Fruit fly (Drosophila melanogaster): ENCODE results near the gene Arl8.

Arl8 gene

dm6 chr3R:8132398-8132797, 6.0 kb downstream of the Arl8 start (continued):
- no peak for TF ChIP-seq OdsH (GFP tag; optimal IDR thresholded peaks at IDR 0.05)
- no peak for TF ChIP-seq Sox15 (GFP tag; optimal IDR thresholded peaks at IDR 0.05)

- TF ChIP-seq fd59A (GFP tag; optimal IDR thresholded peaks at IDR 0.05): no peak
- TF ChIP-seq CG16779 (tag; optimal IDR thresholded peaks at IDR 0.05): no peak
- peak; percentile 25 for TF ChIP-seq CG1621 (tag; optimal IDR thresholded peaks at IDR 0.05)
- no peak for TF ChIP-seq Sox14 (GFP tag; optimal IDR thresholded peaks at IDR 0.05)
Measured at dm6 chr3R:8134544-8134943, 8.1 kb downstream of the Arl8 start.

DNA sequence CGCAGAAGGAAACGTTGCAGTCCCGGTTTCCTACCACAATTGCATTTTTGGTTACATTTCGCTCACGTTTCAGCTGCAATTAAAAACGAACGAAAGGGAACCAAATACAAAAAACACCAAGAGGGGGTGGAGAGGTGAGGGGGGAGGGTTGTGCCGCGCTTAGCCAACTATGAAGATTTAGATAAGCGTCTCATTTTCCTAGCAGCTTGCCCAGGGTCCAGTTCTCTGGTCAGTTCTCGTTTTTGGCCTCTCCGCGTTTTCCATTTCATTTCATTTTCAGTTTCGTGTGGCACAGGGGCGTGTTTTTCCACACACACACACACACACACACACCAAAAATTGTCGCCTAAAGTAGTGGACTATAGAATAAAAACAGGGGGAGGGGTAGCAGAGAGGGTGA, 11.7 kb downstream of the Arl8 start:
- TF ChIP-seq topi (GFP tag; optimal IDR thresholded peaks at IDR 0.05): no peak
- TF ChIP-seq OdsH (GFP tag; optimal IDR thresholded peaks at IDR 0.05): no peak
- TF ChIP-seq CG16779 (tag; optimal IDR thresholded peaks at IDR 0.05): no peak
- TF ChIP-seq fkh (GFP tag; optimal IDR thresholded peaks at IDR 0.05): no peak
- no peak for TF ChIP-seq Hr4 (GFP tag; optimal IDR thresholded peaks at IDR 0.05)
- TF ChIP-seq CG11762 (GFP tag; optimal IDR thresholded peaks at IDR 0.05; ENCODE audit: insufficient read depth): no peak
- no peak for TF ChIP-seq ss (GFP tag; optimal IDR thresholded peaks at IDR 0.05)
- TF ChIP-seq spab (GFP tag; optimal IDR thresholded peaks at IDR 0.05): no peak

DNA sequence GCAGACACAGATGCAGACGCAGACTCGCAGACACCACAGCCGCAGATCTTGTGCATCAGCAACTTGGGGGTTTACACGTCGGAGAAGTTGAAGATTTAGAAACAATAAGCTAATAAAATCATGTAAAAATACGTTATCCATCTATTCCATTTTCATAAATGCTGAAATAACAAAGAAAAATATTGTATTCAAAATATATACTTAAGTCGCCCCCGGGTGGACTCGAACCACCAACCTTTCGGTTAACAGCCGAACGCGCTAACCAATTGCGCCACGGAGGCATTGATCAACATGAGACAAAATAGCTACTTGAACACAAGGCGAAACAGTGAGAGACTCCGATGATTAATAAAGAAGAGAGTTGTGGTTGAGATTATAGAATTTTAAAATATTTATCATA, 12.9 kb downstream of the Arl8 start:
- TF ChIP-seq CG8319 (GFP tag; optimal IDR thresholded peaks at IDR 0.05) (no peak), Gug (GFP tag; IDR thresholded peaks at IDR 0.05) (no peak)

DNA sequence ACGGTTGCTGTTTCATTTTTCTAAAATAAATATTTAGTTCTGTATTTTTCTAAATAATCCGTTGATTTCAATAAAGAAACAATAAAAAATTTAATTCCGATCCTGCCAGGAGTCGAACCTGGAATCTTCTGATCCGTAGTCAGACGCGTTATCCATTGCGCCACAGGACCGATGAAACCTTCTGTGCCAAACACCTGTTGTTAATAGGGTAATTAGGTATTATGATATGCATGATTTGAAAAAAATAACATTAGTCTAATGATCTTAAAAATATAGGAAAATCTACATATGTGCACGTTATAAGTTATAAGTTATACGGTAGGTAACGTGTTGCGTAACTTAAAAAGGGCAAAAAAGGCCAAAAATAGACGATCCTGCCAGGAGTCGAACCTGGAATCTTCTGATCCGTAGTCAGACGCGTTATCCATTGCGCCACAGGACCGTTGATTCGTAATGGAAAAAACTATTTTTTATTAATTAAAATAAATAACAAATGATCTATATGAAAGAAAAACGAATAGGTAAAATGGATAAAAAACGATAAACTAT, 13.5 kb downstream of the Arl8 start:
- TF ChIP-seq Eip93F (GFP tag; optimal IDR thresholded peaks at IDR 0.05): no peak
- peak; percentile 42 for TF ChIP-seq Eip78C (GFP tag)

dm6 chr3R:8140628-8141372, 14.4 kb downstream of the Arl8 start:
- TF ChIP-seq topi (GFP tag; optimal IDR thresholded peaks at IDR 0.05): no peak
- TF ChIP-seq svp (GFP tag): peak; percentile 49
- no peak for TF ChIP-seq Smox (GFP tag; optimal IDR thresholded peaks at IDR 0.05)

DNA sequence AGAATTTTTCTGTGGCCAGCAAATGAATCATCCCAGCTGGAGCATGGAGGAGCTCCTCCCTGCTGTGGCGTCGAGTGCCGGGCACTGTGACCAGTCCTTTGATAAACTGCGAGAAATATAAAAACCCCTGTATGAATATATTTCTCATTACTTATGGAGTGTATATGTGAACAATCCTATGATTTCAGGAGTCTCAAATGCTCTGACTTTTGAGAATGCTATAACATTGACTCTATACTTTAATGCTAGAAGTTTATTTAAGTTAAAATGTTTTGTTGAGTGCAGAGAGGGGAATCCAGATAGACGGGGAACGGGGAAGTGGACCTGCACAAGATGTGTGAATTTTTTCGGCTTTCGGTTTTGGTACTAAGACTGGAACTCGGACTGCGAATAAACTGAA, 15.7 kb downstream of the Arl8 start:
- TF ChIP-seq topi (GFP tag; optimal IDR thresholded peaks at IDR 0.05) (peak; percentile 74), CG6792 (GFP tag; optimal IDR thresholded peaks at IDR 0.05) (peak; percentile 25), CG8319 (GFP tag; optimal IDR thresholded peaks at IDR 0.05) (no peak), dac (GFP tag; optimal IDR thresholded peaks at IDR 0.05) (no peak), eg (GFP tag; IDR thresholded peaks at IDR 0.05) (0 out of 3 replicates have a peak, but pooled peaks have one; percentile 10), Blimp-1 (GFP tag; optimal IDR thresholded peaks at IDR 0.05) (peak; percentile 11), Met (GFP tag; optimal IDR thresholded peaks at IDR 0.05) (peak; percentile 85), dsx (GFP tag; optimal IDR thresholded peaks at IDR 0.05; ENCODE audit: poor library complexity, severe bottlenecking) (no peak), CG1621 (tag; optimal IDR thresholded peaks at IDR 0.05) (no peak), CG6163 (GFP tag; IDR thresholded peaks at IDR 0.05) (peak; percentile 65; the same call in 2 of the 3 replicates), pdm3 (GFP tag; optimal IDR thresholded peaks at IDR 0.05) (peak; percentile 59), cyc (GFP tag; optimal IDR thresholded peaks at IDR 0.05) (peak; percentile 73), CG6808 (GFP tag; optimal IDR thresholded peaks at IDR 0.05) (no peak), CG8119 (GFP tag; IDR thresholded peaks at IDR 0.05) (0 out of 3 replicates have a peak, but pooled peaks have one; percentile 23), Ets21C (GFP tag; optimal IDR thresholded peaks at IDR 0.05) (peak; percentile 54), CG15336 (GFP tag; IDR thresholded peaks at IDR 0.05) (0 out of 2 replicates have a peak, but pooled peaks have one; percentile 24), Eip93F (GFP tag; optimal IDR thresholded peaks at IDR 0.05) (peak; percentile 59), CG6276 (GFP tag; optimal IDR thresholded peaks at IDR 0.05) (no peak), esn (GFP tag; optimal IDR thresholded peaks at IDR 0.05) (peak; percentile 80), CG10631 (GFP tag; optimal IDR thresholded peaks at IDR 0.05) (peak; percentile 46), Sox15 (GFP tag; optimal IDR thresholded peaks at IDR 0.05) (no peak), CG7368 (GFP tag; optimal IDR thresholded peaks at IDR 0.05) (no peak), CG11902 (GFP tag; optimal IDR thresholded peaks at IDR 0.05) (peak; percentile 12), Hr39 (GFP tag; optimal IDR thresholded peaks at IDR 0.05) (peak; percentile 78), acj6 (GFP tag; optimal IDR thresholded peaks at IDR 0.05) (peak; percentile 44), ss (GFP tag; optimal IDR thresholded peaks at IDR 0.05) (no peak)
